Fruit fly (Drosophila melanogaster) whole organism, prepupa: ENCODE data around the gene Sec24CD.

Experiments
- CG16779 ChIP-seq: fragments of 200-800 bp; sonication (Bioruptor generic); optimal IDR thresholded peaks from 3 replicates; lab custom pipeline; 2017; ENCODE audit warnings: missing biosample characterization, mild to moderate bottlenecking, missing genetic modification characterization
- CG32006 ChIP-seq: fragments of 200-800 bp; sonication (Bioruptor generic); optimal IDR thresholded peaks from 3 replicates; lab custom pipeline; 2017; ENCODE audit warnings: missing biosample characterization, mild to moderate bottlenecking, missing genetic modification characterization
- CG6808 ChIP-seq: fragments of 200-800 bp; sonication (Bioruptor generic); optimal IDR thresholded peaks from 3 replicates; lab custom pipeline; 2017; ENCODE audit warnings: missing biosample characterization, missing genetic modification characterization, mild to moderate bottlenecking, moderate library complexity, missing genetic modification reagents
- Ets96B ChIP-seq: fragments of 200-800 bp; optimal IDR thresholded peaks from 2 replicates; lab custom pipeline; 2019; ENCODE audit warnings: missing biosample characterization, mild to moderate bottlenecking, missing genetic modification characterization, moderate library complexity
- Hr38 ChIP-seq: sonication (Bioruptor generic); optimal IDR thresholded peaks from 2 replicates; lab custom pipeline; 2016; ENCODE audit warnings: missing biosample characterization, missing genetic modification characterization
- Hr4 ChIP-seq: fragments of 200-800 bp; sonication (Bioruptor generic); optimal IDR thresholded peaks from 3 replicates; lab custom pipeline; 2016; ENCODE audit warnings: missing biosample characterization, missing genetic modification characterization
- Met ChIP-seq: fragments of 200-800 bp; sonication (Bioruptor generic); optimal IDR thresholded peaks from 3 replicates; lab custom pipeline; 2016; ENCODE audit warnings: missing biosample characterization, missing genetic modification characterization
- esn ChIP-seq: fragments of 200-800 bp; sonication (Bioruptor generic); optimal IDR thresholded peaks from 2 replicates; lab custom pipeline; 2016; ENCODE audit warnings: missing biosample characterization, mild to moderate bottlenecking, missing genetic modification characterization, moderate library complexity
- fd59A ChIP-seq: fragments of 200-800 bp; sonication (Bioruptor generic); optimal IDR thresholded peaks from 2 replicates; lab custom pipeline; 2017; ENCODE audit warnings: missing biosample characterization, mild to moderate bottlenecking, missing genetic modification characterization, missing genetic modification reagents
- svp ChIP-seq: fragments of 200-800 bp; sonication (Bioruptor generic); peaks from one replicate; lab custom pipeline; 2016; ENCODE audit warnings: missing biosample characterization, missing genetic modification characterization
- vri ChIP-seq: fragments of 200-800 bp; sonication (Bioruptor generic); optimal IDR thresholded peaks from 3 replicates; lab custom pipeline; 2016; ENCODE audit warnings: missing biosample characterization, mild to moderate bottlenecking, missing genetic modification characterization

dm6 chr2L:2222377-2222776 is 14.3 kb downstream of the Sec24CD start:
- TF ChIP-seq vri, result no peak
- TF ChIP-seq Ets96B (tag; lab: Kevin White, UChicago), result no peak
- TF ChIP-seq CG16779, result no peak
- no peak for TF ChIP-seq Met
- no peak for TF ChIP-seq CG6808 (GFP tag; lab: Kevin White, UChicago)
- TF ChIP-seq Hr38 (GFP tag; lab: Kevin White, UChicago), result no peak
- no peak for TF ChIP-seq esn (GFP tag; lab: Kevin White, UChicago)
- peak; percentile 78 for TF ChIP-seq svp
- no peak for TF ChIP-seq fd59A (GFP tag; lab: Kevin White, UChicago)
- peak; percentile 46 for TF ChIP-seq CG32006
- no peak for TF ChIP-seq Hr4 (GFP tag; lab: Kevin White, UChicago)
